Worm (Caenorhabditis elegans) whole organism, young adult: ENCODE results near the gene C09B8.4.
A peak's percentile ranks its signal among the peaks of the same experiment; 100 is the strongest.

Experiments
- B0019.2 ChIP-seq: fragments of 200-800 bp; sonication (Bioruptor generic); conservative IDR thresholded peaks from 2 replicates; pipeline ENCODE4 v1.3.6; 2022; ENCODE audit warnings: missing genetic modification reagents, missing genetic modification characterization, missing compliant biosample characterization
- C06A6.2 ChIP-seq: fragments of 200-800 bp; sonication (Bioruptor generic); conservative IDR thresholded peaks from 2 replicates; pipeline ENCODE4 v1.3.6; 2022; ENCODE audit warnings: missing genetic modification characterization, missing compliant biosample characterization
- C17E4.6 ChIP-seq: fragments of 200-800 bp; sonication (Bioruptor generic); IDR thresholded peaks from 2 replicates; pipeline ENCODE4 v1.3.6; 2022; ENCODE audit warnings: missing genetic modification reagents, missing genetic modification characterization, missing compliant biosample characterization
- F49E8.2 ChIP-seq: sonication (generic microtip); optimal IDR thresholded peaks from 3 replicates; lab custom pipeline; 2017; ENCODE audit warnings: missing genetic modification characterization, mild to moderate bottlenecking, missing compliant biosample characterization, antibody characterized with exemption, moderate library complexity; ENCODE audit not compliant: insufficient read depth
- F52B5.7 ChIP-seq: sonication (generic microtip); optimal IDR thresholded peaks from 2 replicates; lab custom pipeline; 2016; ENCODE audit warnings: mild to moderate bottlenecking, missing genetic modification characterization, missing compliant biosample characterization
- F55B11.4 ChIP-seq: sonication (generic microtip); optimal IDR thresholded peaks from 2 replicates; lab custom pipeline; 2016; ENCODE audit warnings: missing compliant biosample characterization, missing genetic modification characterization, borderline replicate concordance; ENCODE audit not compliant: insufficient read depth
- F57A8.1 ChIP-seq: fragments of 200-800 bp; sonication (Bioruptor generic); optimal IDR thresholded peaks from 2 replicates; lab custom pipeline; 2018; ENCODE audit warnings: mild to moderate bottlenecking, missing genetic modification characterization, moderate library complexity, missing compliant biosample characterization
- K11D2.4 ChIP-seq: fragments of 200-800 bp; sonication (Bioruptor generic); IDR thresholded peaks from 2 replicates; pipeline ENCODE4 v1.3.6; 2022; ENCODE audit warnings: missing genetic modification reagents, missing genetic modification characterization, missing compliant biosample characterization
- T26A5.8 ChIP-seq: sonication (generic microtip); optimal IDR thresholded peaks from 2 replicates; lab custom pipeline; 2016; ENCODE audit warnings: missing genetic modification characterization, missing compliant biosample characterization
- Y56A3A.18 ChIP-seq: fragments of 200-800 bp; sonication (Bioruptor generic); IDR thresholded peaks from 2 replicates; pipeline ENCODE4 v1.3.6; 2022; ENCODE audit warnings: missing genetic modification reagents, missing genetic modification characterization, missing compliant biosample characterization
- akir-1 ChIP-seq: fragments of 200-800 bp; sonication (Bioruptor generic); optimal IDR thresholded peaks from 2 replicates; lab custom pipeline; 2018; ENCODE audit warnings: mild to moderate bottlenecking, missing genetic modification characterization, moderate library complexity, missing compliant biosample characterization
- ama-1 ChIP-seq, 3 experiments: fragments of 150-350 bp in 1 of 3; sonication (generic microtip) in 2 of 3; optimal IDR thresholded peaks; 2 replicates each; lab custom pipeline; 2014 to 2018; ENCODE audit warnings: missing biosample characterization in 2 of 3, missing genetic modification characterization in 2 of 3, missing genetic modification reagents in 2 of 3
- attf-5 ChIP-seq: fragments of 200-800 bp; sonication (Bioruptor generic); optimal IDR thresholded peaks from 2 replicates; lab custom pipeline; 2018; ENCODE audit warnings: mild to moderate bottlenecking, missing genetic modification characterization, missing compliant biosample characterization
- ceh-27 ChIP-seq: fragments of 200-800 bp; sonication (Bioruptor generic); optimal IDR thresholded peaks from 2 replicates; lab custom pipeline; 2018; ENCODE audit warnings: mild to moderate bottlenecking, missing genetic modification characterization, moderate library complexity, missing compliant biosample characterization
- chd-7 ChIP-seq: sonication (generic microtip); optimal IDR thresholded peaks from 2 replicates; lab custom pipeline; 2016; ENCODE audit warnings: mild to moderate bottlenecking, missing genetic modification characterization, moderate library complexity, missing compliant biosample characterization
- die-1 ChIP-seq: sonication (generic microtip); optimal IDR thresholded peaks from 2 replicates; lab custom pipeline; 2016; ENCODE audit warnings: missing genotype, mild to moderate bottlenecking, missing genetic modification characterization, missing compliant biosample characterization
- dox-1 ChIP-seq: fragments of 200-800 bp; sonication (Bioruptor generic); IDR thresholded peaks from 2 replicates; pipeline ENCODE4 v1.3.6; 2022; ENCODE audit warnings: missing genetic modification reagents, missing genetic modification characterization, missing compliant biosample characterization
- ekl-4 ChIP-seq: fragments of 200-800 bp; sonication (Bioruptor generic); IDR thresholded peaks from 2 replicates; pipeline ENCODE4 v1.3.6; 2022; ENCODE audit warnings: missing genetic modification reagents, missing genetic modification characterization, missing compliant biosample characterization
- hmg-1.2 ChIP-seq: fragments of 200-800 bp; sonication (Bioruptor generic); IDR thresholded peaks from 2 replicates; pipeline ENCODE4 v1.3.6; 2022; ENCODE audit warnings: missing genetic modification reagents, missing genetic modification characterization, missing compliant biosample characterization
- hsf-1 ChIP-seq: fragments of 200-800 bp; sonication (Bioruptor generic); IDR thresholded peaks from 2 replicates; pipeline ENCODE4 v1.3.6; 2022; ENCODE audit warnings: missing genetic modification reagents, missing genetic modification characterization, missing compliant biosample characterization
- lin-35 ChIP-seq, 3 experiments: fragments of 150-350 bp in 2 of 3; sonication (generic microtip) in 1 of 3; optimal IDR thresholded peaks; 2 replicates each; lab custom pipeline; 2014 to 2018; ENCODE audit warnings: missing biosample characterization in 3 of 3, missing genetic modification characterization in 3 of 3, missing genetic modification reagents in 3 of 3
- madf-10 ChIP-seq: sonication (generic microtip); optimal IDR thresholded peaks from 2 replicates; lab custom pipeline; 2016; ENCODE audit warnings: mild to moderate bottlenecking, missing genetic modification characterization, missing compliant biosample characterization
- mxl-1 ChIP-seq: sonication (generic microtip); optimal IDR thresholded peaks from 2 replicates; lab custom pipeline; 2016; ENCODE audit warnings: missing genetic modification characterization, missing compliant biosample characterization
- nfya-2 ChIP-seq: fragments of 200-800 bp; sonication (Bioruptor generic); IDR thresholded peaks from 2 replicates; pipeline ENCODE4 v1.3.6; 2022; ENCODE audit warnings: missing genetic modification reagents, missing genetic modification characterization, missing compliant biosample characterization
- nfyb-1 ChIP-seq: fragments of 200-800 bp; sonication (Bioruptor generic); IDR thresholded peaks from 2 replicates; pipeline ENCODE4 v1.3.6; 2022; ENCODE audit warnings: missing genetic modification reagents, missing genetic modification characterization, missing compliant biosample characterization
- nhr-120 ChIP-seq: fragments of 200-800 bp; sonication (Bioruptor generic); IDR thresholded peaks from 2 replicates; pipeline ENCODE4 v1.3.6; 2022; ENCODE audit warnings: missing genetic modification characterization, missing compliant biosample characterization
- nhr-179 ChIP-seq: sonication (generic microtip); optimal IDR thresholded peaks from 2 replicates; lab custom pipeline; 2016; ENCODE audit warnings: mild to moderate bottlenecking, missing genetic modification characterization, missing compliant biosample characterization
- nhr-27 ChIP-seq: fragments of 200-800 bp; sonication (Bioruptor generic); optimal IDR thresholded peaks from 2 replicates; lab custom pipeline; 2018; ENCODE audit warnings: mild to moderate bottlenecking, missing genetic modification characterization, moderate library complexity, missing compliant biosample characterization
- nhr-80 ChIP-seq: sonication (generic microtip); optimal IDR thresholded peaks from 2 replicates; lab custom pipeline; 2016; ENCODE audit warnings: missing genetic modification characterization, missing compliant biosample characterization
- rec-8 ChIP-seq, 2 experiments: sonication (generic microtip); optimal IDR thresholded peaks; 2 replicates each; lab custom pipeline; 2016; ENCODE audit warnings: mild to moderate bottlenecking in 2 of 2, missing genetic modification characterization in 2 of 2, missing genetic modification reagents in 2 of 2, missing genotype in 2 of 2, missing biosample characterization in 1 of 2, missing compliant biosample characterization in 1 of 2, moderate library complexity in 1 of 2
- tbp1 ChIP-seq: fragments of 200-800 bp; sonication (Bioruptor generic); optimal IDR thresholded peaks from 2 replicates; lab custom pipeline; 2018; ENCODE audit warnings: mild to moderate bottlenecking, missing genetic modification characterization, missing compliant biosample characterization
- tbx-9 ChIP-seq: sonication (generic microtip); optimal IDR thresholded peaks from 2 replicates; lab custom pipeline; 2016; ENCODE audit warnings: borderline replicate concordance, missing genetic modification characterization, inconsistent platforms, missing compliant biosample characterization
- unc-130 ChIP-seq: sonication (generic microtip); optimal IDR thresholded peaks from 2 replicates; lab custom pipeline; 2016; ENCODE audit warnings: missing genetic modification reagents, missing genetic modification characterization, missing compliant biosample characterization
- zfh-2 ChIP-seq: fragments of 200-800 bp; sonication (Bioruptor generic); conservative IDR thresholded peaks from 2 replicates; pipeline ENCODE4 v1.3.6; 2022; ENCODE audit warnings: missing genetic modification reagents, missing genetic modification characterization, missing compliant biosample characterization
- ztf-18 ChIP-seq: sonication (generic microtip); optimal IDR thresholded peaks from 2 replicates; lab custom pipeline; 2016; ENCODE audit warnings: missing genotype, mild to moderate bottlenecking, missing genetic modification characterization, missing compliant biosample characterization
- ztf-25 ChIP-seq: fragments of 200-800 bp; sonication (Bioruptor generic); IDR thresholded peaks from 2 replicates; pipeline ENCODE4 v1.3.6; 2022; ENCODE audit warnings: missing genetic modification reagents, missing genetic modification characterization, missing compliant biosample characterization
- ztf-26 ChIP-seq: sonication (generic microtip); optimal IDR thresholded peaks from 2 replicates; lab custom pipeline; 2017; ENCODE audit warnings: missing genetic modification characterization, missing compliant biosample characterization
- ztf-3 ChIP-seq: fragments of 200-800 bp; sonication (Bioruptor generic); optimal IDR thresholded peaks from 2 replicates; lab custom pipeline; 2018; ENCODE audit warnings: mild to moderate bottlenecking, missing genetic modification characterization, missing compliant biosample characterization
- ztf-6 ChIP-seq: fragments of 200-800 bp; sonication (Bioruptor generic); IDR thresholded peaks from 2 replicates; pipeline ENCODE4 v1.3.6; 2022; ENCODE audit warnings: missing genetic modification reagents, missing genetic modification characterization, missing compliant biosample characterization

Gene C09B8.4

DNA sequence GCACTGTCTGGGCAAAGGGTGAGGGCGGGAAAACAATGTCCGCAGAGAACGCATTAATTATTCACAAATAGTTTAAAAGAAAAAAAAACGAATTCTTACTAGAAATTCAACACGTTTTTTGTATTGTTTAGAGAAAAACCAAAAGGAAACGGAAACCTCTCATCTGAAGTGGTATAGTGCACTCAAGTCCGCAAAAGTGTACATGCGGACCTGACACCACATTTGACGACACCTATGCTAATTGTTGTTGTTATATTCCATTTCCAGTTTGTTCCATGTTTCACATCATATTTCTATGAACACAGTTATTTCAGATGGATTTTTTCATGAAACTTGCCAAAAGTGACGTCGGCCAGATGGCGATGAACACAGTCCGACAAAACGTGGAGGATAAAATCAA is 33.0 kb upstream of the C09B8.4 start, which contains the start of gene C45B2.6:
TSS of gene C45B2.6 (plus strand) at position 136 of the 400 bp plus-strand sequence.
- no peak for TF ChIP-seq F57A8.1 (GFP tag; lab: Kevin White, UChicago)
- TF ChIP-seq hmg-1.2 (GFP tag; lab: Robert Waterston, UW) = 0 out of 2 replicates have a peak, but pooled peaks have one; percentile 9
- TF ChIP-seq ceh-27 (GFP tag; lab: Kevin White, UChicago) = peak; percentile 28

DNA sequence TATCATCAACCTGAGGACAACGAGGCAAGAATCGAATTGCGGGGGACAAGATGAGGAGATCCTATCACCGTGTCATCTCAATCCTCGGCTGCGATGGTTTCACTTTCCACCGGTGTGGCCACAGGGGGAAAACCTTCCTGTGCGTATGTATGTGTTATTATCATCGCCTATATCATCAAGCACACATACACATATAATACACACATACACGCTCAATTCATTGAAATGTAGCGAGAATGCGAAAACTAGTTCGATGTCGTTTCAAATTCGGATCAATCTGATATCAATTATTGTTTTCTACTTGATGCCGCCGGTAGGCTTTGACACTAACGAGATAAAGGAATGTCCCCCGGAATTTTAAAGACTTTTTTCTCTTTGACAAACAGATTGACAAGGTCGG is 31.1 kb upstream of the C09B8.4 start:
- no peak for TF ChIP-seq nfyb-1 (GFP tag; lab: Robert Waterston, UW)
- no peak for TF ChIP-seq K11D2.4 (GFP tag; lab: Robert Waterston, UW)
- TF ChIP-seq akir-1 = no peak
- TF ChIP-seq T26A5.8 (tag; lab: Kevin White, UChicago) = no peak
- no peak for TF ChIP-seq mxl-1 (tag; lab: Kevin White, UChicago)
- TF ChIP-seq Y56A3A.18 (GFP tag; lab: Robert Waterston, UW) = no peak

DNA sequence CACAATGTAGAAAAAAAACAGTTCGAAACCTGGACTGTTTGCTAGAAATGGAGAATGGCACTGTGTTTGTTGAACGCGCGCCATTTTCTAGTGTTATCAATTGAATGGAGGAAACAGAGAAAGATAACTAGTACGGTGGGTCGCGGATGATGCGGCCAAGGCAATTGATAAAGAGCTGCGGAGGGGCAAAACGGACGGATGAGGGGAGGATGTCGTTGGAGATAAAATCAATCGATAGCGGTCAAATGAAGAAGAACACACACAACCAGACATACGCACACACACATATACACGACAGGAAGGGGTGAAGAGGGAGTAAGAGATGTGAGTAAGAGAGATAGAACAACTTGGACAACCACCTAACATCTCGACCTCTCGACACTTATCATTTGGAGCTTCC is 30.3 kb upstream of the C09B8.4 start:
- TF ChIP-seq ceh-27 (GFP tag; lab: Kevin White, UChicago) (no peak), nhr-27 (no peak), nfyb-1 (GFP tag; lab: Robert Waterston, UW) (no peak), akir-1 (no peak), nhr-80 (tag; lab: Kevin White, UChicago) (peak; percentile 43)

DNA sequence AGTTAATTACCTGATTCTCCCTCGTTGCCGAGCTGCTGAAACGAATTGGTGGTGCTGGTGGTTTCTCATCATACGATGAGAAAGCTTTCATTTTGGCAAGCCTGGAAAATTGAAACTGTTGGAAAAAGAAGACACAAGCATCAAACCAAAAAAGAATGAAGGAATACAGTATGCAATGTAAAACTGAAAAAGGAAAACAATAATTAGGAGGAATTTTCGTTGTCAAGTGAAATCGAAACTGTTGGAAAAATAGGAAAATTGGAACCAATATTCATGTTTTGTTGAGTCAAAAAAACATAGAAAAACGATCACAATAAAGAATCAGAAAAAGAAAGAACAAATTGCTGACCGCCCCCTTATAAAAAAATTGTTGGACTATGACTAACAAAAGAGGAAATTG is 28.8 kb upstream of the C09B8.4 start, which contains the start of gene pak-1:
TSS of gene pak-1 (minus strand) at position 101 of the 400 bp plus-strand sequence.
- TF ChIP-seq B0019.2 (no peak), unc-130 (GFP tag; lab: Kevin White, UChicago) (no peak), nhr-80 (tag; lab: Kevin White, UChicago) (no peak), ztf-6 (GFP tag; lab: Robert Waterston, UW) (no peak), hsf-1 (GFP tag; lab: Robert Waterston, UW) (no peak)

DNA sequence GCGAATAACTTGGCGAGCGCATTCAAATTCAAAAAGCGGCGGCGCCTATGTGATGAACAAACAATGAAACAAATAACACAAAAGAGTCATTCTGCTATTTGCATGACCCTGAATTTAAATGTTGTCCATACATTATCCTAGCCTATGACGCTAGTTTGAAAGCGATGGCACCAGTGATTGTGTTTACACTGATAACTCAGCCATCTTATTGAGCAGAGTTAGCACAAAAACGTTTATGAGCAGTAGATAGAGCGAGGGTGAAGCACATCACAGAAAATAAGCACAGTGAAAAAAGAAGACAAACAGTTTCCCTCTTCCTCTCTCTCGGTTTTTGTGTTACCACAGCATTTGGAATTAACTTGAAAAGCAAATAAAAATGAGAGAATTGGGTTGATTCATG is 23.5 kb upstream of the C09B8.4 start:
- TF ChIP-seq C06A6.2 (GFP tag; lab: Robert Waterston, UW) (no peak), ztf-3 (no peak)

DNA sequence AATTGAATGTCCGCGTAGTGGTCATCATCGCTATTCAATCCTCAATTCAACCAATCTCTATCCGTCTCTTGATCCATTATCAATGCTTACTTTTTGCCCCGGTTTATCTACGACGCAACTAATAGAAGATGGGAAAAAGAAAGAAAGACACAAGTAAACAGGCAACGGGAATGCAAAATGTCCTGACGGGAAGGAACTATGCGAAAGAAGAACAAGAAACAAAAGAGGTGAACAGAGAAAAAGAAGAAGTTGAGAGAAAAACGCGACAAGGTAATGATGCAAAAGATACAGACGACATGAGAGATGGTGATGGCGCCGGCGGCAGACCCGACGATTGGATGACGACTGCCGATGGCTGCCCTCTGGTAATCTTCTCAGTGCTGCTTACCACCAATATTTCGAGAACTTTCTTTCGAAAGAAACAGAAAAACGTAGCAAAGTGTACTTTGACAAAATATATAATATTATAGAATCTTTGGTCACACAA is 22.3 kb upstream of the C09B8.4 start:
- TF ChIP-seq ztf-18 (tag; lab: Kevin White, UChicago) = no peak
- no peak for TF ChIP-seq ekl-4 (GFP tag; lab: Robert Waterston, UW)
- TF ChIP-seq nhr-120 = no peak
- TF ChIP-seq F52B5.7 (tag; lab: Kevin White, UChicago) = no peak
- no peak for TF ChIP-seq F57A8.1 (GFP tag; lab: Kevin White, UChicago)
- TF ChIP-seq nfya-2 = no peak
- no peak for TF ChIP-seq C17E4.6 (GFP tag; lab: Robert Waterston, UW)
- 0 out of 2 replicates have a peak, but pooled peaks have one; percentile 41 for TF ChIP-seq zfh-2
- TF ChIP-seq nhr-80 (tag; lab: Kevin White, UChicago) = peak; percentile 86
- TF ChIP-seq F55B11.4 (tag; lab: Kevin White, UChicago) = no peak
- no peak for TF ChIP-seq tbx-9 (tag; lab: Kevin White, UChicago)
- peak; percentile 52 for TF ChIP-seq madf-10 (tag; lab: Kevin White, UChicago)
- peak; percentile 65 for TF ChIP-seq dox-1
- TF ChIP-seq die-1 = peak; percentile 3
- TF ChIP-seq tbp1 = peak; percentile 23
- peak; percentile 77 for TF ChIP-seq ztf-26
- TF ChIP-seq ama-1 (optimal IDR thresholded peaks at IDR 0.05; lab: Kevin White, UChicago) = no peak
- TF ChIP-seq ama-1 (GFP tag; optimal IDR thresholded peaks at IDR 0.05; lab: Kevin White, UChicago) = no peak
- TF ChIP-seq attf-5 (GFP tag; lab: Kevin White, UChicago) = peak; percentile 49
- TF ChIP-seq nhr-179 (tag; lab: Kevin White, UChicago) = no peak
- TF ChIP-seq ztf-25 (GFP tag; lab: Robert Waterston, UW) = no peak
- TF ChIP-seq rec-8 (tag; optimal IDR thresholded peaks at IDR 0.05; lab: Kevin White, UChicago) = no peak
- TF ChIP-seq lin-35 (GFP tag; optimal IDR thresholded peaks at IDR 0.05; lab: Kevin White, UChicago) = peak in 1 of 3 experiments; percentile 9
- TF ChIP-seq F49E8.2 = no peak
- TF ChIP-seq chd-7 = no peak
